Fruit fly (Drosophila melanogaster): ENCODE results near the gene fit.

dm6 chr3R:21873439-21873838 is 10.8 kb downstream of the fit start, which contains the start of gene CG31178:
- TF ChIP-seq Sin3A (optimal IDR thresholded peaks at IDR 0.05), result no peak
- TF ChIP-seq psq (optimal IDR thresholded peaks at IDR 0.05), result no peak
- no peak for TF ChIP-seq insv (optimal IDR thresholded peaks at IDR 0.05)
- TF ChIP-seq ttk (optimal IDR thresholded peaks at IDR 0.05), result no peak
- no peak for TF ChIP-seq h (optimal IDR thresholded peaks at IDR 0.05)
- TF ChIP-seq Myc (optimal IDR thresholded peaks at IDR 0.05), result no peak

Data from Kc167 (cell line).